Worm (Caenorhabditis elegans) whole organism, late embryonic: ENCODE measurements around the gene orai-1.

Experiments
- C08G9.2 ChIP-seq: sonication (generic microtip); optimal IDR thresholded peaks from 2 replicates; lab custom pipeline; 2016; ENCODE audit warnings: mild to moderate bottlenecking, missing genetic modification characterization, moderate library complexity, missing compliant biosample characterization
- C38D4.7 ChIP-seq: fragments of 200-800 bp; sonication (Bioruptor generic); optimal IDR thresholded peaks from 2 replicates; lab custom pipeline; 2018; ENCODE audit warnings: mild to moderate bottlenecking, missing genetic modification characterization, moderate library complexity, missing compliant biosample characterization
- F13H6.1 ChIP-seq: sonication (generic microtip); optimal IDR thresholded peaks from 2 replicates; lab custom pipeline; 2016; ENCODE audit warnings: missing genetic modification characterization, missing compliant biosample characterization
- K02D7.2 ChIP-seq: sonication (generic microtip); optimal IDR thresholded peaks from 2 replicates; lab custom pipeline; 2017; ENCODE audit warnings: mild to moderate bottlenecking, missing genetic modification characterization, missing compliant biosample characterization
- K09A11.1 ChIP-seq: sonication (generic microtip); optimal IDR thresholded peaks from 2 replicates; lab custom pipeline; 2017; ENCODE audit warnings: antibody characterized with exemption, mild to moderate bottlenecking, missing genetic modification characterization, missing compliant biosample characterization; ENCODE audit not compliant: insufficient read depth
- T23F11.4 ChIP-seq: fragments of 200-800 bp; sonication (Bioruptor generic); optimal IDR thresholded peaks from 2 replicates; lab custom pipeline; 2018; ENCODE audit warnings: mild to moderate bottlenecking, missing genetic modification characterization, missing compliant biosample characterization
- Y22D7AL.16 ChIP-seq: sonication (generic microtip); optimal IDR thresholded peaks from 2 replicates; lab custom pipeline; 2016; ENCODE audit warnings: missing genetic modification characterization, missing compliant biosample characterization
- ahr-1 ChIP-seq: sonication (generic microtip); optimal IDR thresholded peaks from 2 replicates; lab custom pipeline; 2016; ENCODE audit warnings: missing genetic modification characterization, missing compliant biosample characterization
- ama-1 ChIP-seq: fragments of 150-350 bp; optimal IDR thresholded peaks from 2 replicates; lab custom pipeline; 2014
- ceh-14 ChIP-seq: sonication (generic microtip); optimal IDR thresholded peaks from 2 replicates; lab custom pipeline; 2016; ENCODE audit warnings: missing genotype, missing genetic modification characterization, missing compliant biosample characterization
- ceh-19 ChIP-seq: fragments of 200-800 bp; sonication (Bioruptor generic); optimal IDR thresholded peaks from 2 replicates; lab custom pipeline; 2018; ENCODE audit warnings: mild to moderate bottlenecking, missing genetic modification characterization, missing compliant biosample characterization
- ceh-2 ChIP-seq: sonication (generic microtip); optimal IDR thresholded peaks from 2 replicates; lab custom pipeline; 2016; ENCODE audit warnings: missing genotype, missing genetic modification characterization, missing compliant biosample characterization
- ceh-22 ChIP-seq: sonication (generic microtip); optimal IDR thresholded peaks from 2 replicates; lab custom pipeline; 2017; ENCODE audit warnings: missing biosample characterization, missing genetic modification characterization
- ceh-24 ChIP-seq: sonication (generic microtip); optimal IDR thresholded peaks from 2 replicates; lab custom pipeline; 2016; ENCODE audit warnings: mild to moderate bottlenecking, missing genetic modification characterization, missing compliant biosample characterization
- ceh-30 ChIP-seq: fragments of 150-350 bp; optimal IDR thresholded peaks from 2 replicates; lab custom pipeline; 2014; ENCODE audit warnings: missing biosample characterization, missing genetic modification characterization
- ceh-31 ChIP-seq: sonication (generic microtip); optimal IDR thresholded peaks from 2 replicates; lab custom pipeline; 2016; ENCODE audit warnings: missing genetic modification characterization, missing compliant biosample characterization
- ceh-34 ChIP-seq: sonication (generic microtip); optimal IDR thresholded peaks from 2 replicates; lab custom pipeline; 2016; ENCODE audit warnings: mild to moderate bottlenecking, missing genetic modification characterization, missing compliant biosample characterization
- ceh-6 ChIP-seq: fragments of 200-800 bp; sonication (Bioruptor generic); optimal IDR thresholded peaks from 2 replicates; lab custom pipeline; 2018; ENCODE audit warnings: mild to moderate bottlenecking, missing genetic modification characterization, missing compliant biosample characterization
- ceh-9 ChIP-seq: sonication (generic microtip); optimal IDR thresholded peaks from 2 replicates; lab custom pipeline; 2016; ENCODE audit warnings: mild to moderate bottlenecking, missing genetic modification characterization, inconsistent platforms, missing compliant biosample characterization
- che-1 ChIP-seq: sonication (generic microtip); optimal IDR thresholded peaks from 2 replicates; lab custom pipeline; 2016; ENCODE audit warnings: mild to moderate bottlenecking, missing genetic modification characterization, missing compliant biosample characterization
- dmd-4 ChIP-seq: sonication (generic microtip); optimal IDR thresholded peaks from 2 replicates; lab custom pipeline; 2016; ENCODE audit warnings: borderline replicate concordance, missing genetic modification characterization, missing compliant biosample characterization
- dve-1 ChIP-seq: sonication (generic microtip); optimal IDR thresholded peaks from 2 replicates; lab custom pipeline; 2017; ENCODE audit warnings: antibody characterized with exemption, mild to moderate bottlenecking, missing genetic modification characterization, missing compliant biosample characterization
- elt-2 ChIP-seq: sonication (generic microtip); optimal IDR thresholded peaks from 2 replicates; lab custom pipeline; 2016; ENCODE audit warnings: missing genetic modification reagents, missing genetic modification characterization, missing compliant biosample characterization
- fkh-6 ChIP-seq: sonication (generic microtip); optimal IDR thresholded peaks from 2 replicates; lab custom pipeline; 2016; ENCODE audit warnings: missing genetic modification characterization, missing compliant biosample characterization
- gmeb-2 ChIP-seq: sonication (generic microtip); optimal IDR thresholded peaks from 2 replicates; lab custom pipeline; 2016; ENCODE audit warnings: missing genetic modification characterization, inconsistent platforms, missing compliant biosample characterization
- hlh-13 ChIP-seq: fragments of 200-800 bp; sonication (Bioruptor generic); optimal IDR thresholded peaks from 2 replicates; lab custom pipeline; 2018; ENCODE audit warnings: mild to moderate bottlenecking, missing genetic modification characterization, missing compliant biosample characterization
- hlh-30 ChIP-seq: sonication (generic microtip); optimal IDR thresholded peaks from 2 replicates; lab custom pipeline; 2017; ENCODE audit warnings: antibody characterized with exemption, missing genetic modification characterization, missing compliant biosample characterization; ENCODE audit not compliant: insufficient read depth
- hlh-8 ChIP-seq: sonication (generic microtip); optimal IDR thresholded peaks from 2 replicates; lab custom pipeline; 2016; ENCODE audit warnings: missing genotype, missing genetic modification characterization, missing compliant biosample characterization
- lin-11 ChIP-seq: fragments of 200-800 bp; sonication (Bioruptor generic); optimal IDR thresholded peaks from 2 replicates; lab custom pipeline; 2018; ENCODE audit warnings: mild to moderate bottlenecking, missing genetic modification characterization, missing compliant biosample characterization
- madf-2 ChIP-seq: sonication (generic microtip); optimal IDR thresholded peaks from 2 replicates; lab custom pipeline; 2017; ENCODE audit warnings: missing genetic modification characterization, missing compliant biosample characterization
- mec-3 ChIP-seq: sonication (generic microtip); optimal IDR thresholded peaks from 2 replicates; lab custom pipeline; 2016; ENCODE audit warnings: borderline replicate concordance, missing genetic modification characterization, missing compliant biosample characterization
- nfya-1 ChIP-seq: sonication (generic microtip); optimal IDR thresholded peaks from 2 replicates; lab custom pipeline; 2017; ENCODE audit warnings: missing genetic modification characterization, mild to moderate bottlenecking, missing compliant biosample characterization, antibody characterized with exemption, moderate library complexity
- nhr-11 ChIP-seq: fragments of 150-350 bp; optimal IDR thresholded peaks from 2 replicates; lab custom pipeline; 2014; ENCODE audit warnings: missing biosample characterization, missing genetic modification characterization
- npax-4 ChIP-seq: sonication (generic microtip); optimal IDR thresholded peaks from 2 replicates; lab custom pipeline; 2016; ENCODE audit warnings: missing genetic modification characterization, missing compliant biosample characterization
- pag-3 ChIP-seq: sonication (generic microtip); optimal IDR thresholded peaks from 2 replicates; lab custom pipeline; 2016; ENCODE audit warnings: missing compliant biosample characterization, missing genetic modification characterization, borderline replicate concordance
- pat-9 ChIP-seq: fragments of 200-800 bp; sonication (Bioruptor generic); optimal IDR thresholded peaks from 2 replicates; lab custom pipeline; 2018; ENCODE audit warnings: mild to moderate bottlenecking, missing genetic modification characterization, moderate library complexity, missing compliant biosample characterization
- pax-1 ChIP-seq: fragments of 150-350 bp; optimal IDR thresholded peaks from 2 replicates; lab custom pipeline; 2014; ENCODE audit warnings: missing biosample characterization, missing genetic modification characterization
- pha-2 ChIP-seq: sonication (generic microtip); optimal IDR thresholded peaks from 2 replicates; lab custom pipeline; 2017; ENCODE audit warnings: mild to moderate bottlenecking, missing genetic modification characterization, missing compliant biosample characterization
- pha-4 ChIP-seq: fragments of 150-350 bp; optimal IDR thresholded peaks from 2 replicates; lab custom pipeline; 2018; ENCODE audit warnings: missing biosample characterization, missing genetic modification reagents, missing genetic modification characterization
- pqm-1 ChIP-seq: sonication (generic microtip); optimal IDR thresholded peaks from 2 replicates; lab custom pipeline; 2016; ENCODE audit warnings: missing genetic modification characterization, missing compliant biosample characterization
- pros-1 ChIP-seq: fragments of 150-350 bp; optimal IDR thresholded peaks from 2 replicates; lab custom pipeline; 2014; ENCODE audit warnings: missing biosample characterization, missing genetic modification reagents, missing genetic modification characterization
- ref-2 ChIP-seq: sonication (generic microtip); optimal IDR thresholded peaks from 2 replicates; lab custom pipeline; 2016; ENCODE audit warnings: missing genetic modification characterization, missing compliant biosample characterization
- rnt-1 ChIP-seq: sonication (generic microtip); optimal IDR thresholded peaks from 2 replicates; lab custom pipeline; 2016; ENCODE audit warnings: missing genetic modification characterization, missing compliant biosample characterization
- sdc-2 ChIP-seq: sonication (generic microtip); optimal IDR thresholded peaks from 2 replicates; lab custom pipeline; 2016; ENCODE audit warnings: missing genotype, missing genetic modification characterization, missing compliant biosample characterization
- sox-2 ChIP-seq: fragments of 200-800 bp; sonication (Bioruptor generic); IDR thresholded peaks from 2 replicates; pipeline ENCODE4 v1.3.6; 2022; ENCODE audit warnings: missing genetic modification reagents, missing genetic modification characterization, missing compliant biosample characterization
- syd-9 ChIP-seq: sonication (generic microtip); optimal IDR thresholded peaks from 2 replicates; lab custom pipeline; 2016; ENCODE audit warnings: mild to moderate bottlenecking, missing genetic modification characterization, moderate library complexity, missing compliant biosample characterization
- tbx-2 ChIP-seq: sonication (generic microtip); optimal IDR thresholded peaks from 2 replicates; lab custom pipeline; 2016; ENCODE audit warnings: missing genetic modification characterization, missing compliant biosample characterization
- tbx-7 ChIP-seq: sonication (generic microtip); optimal IDR thresholded peaks from 2 replicates; lab custom pipeline; 2016; ENCODE audit warnings: missing genotype, missing genetic modification characterization, missing compliant biosample characterization
- ttx-3 ChIP-seq: sonication (generic microtip); optimal IDR thresholded peaks from 2 replicates; lab custom pipeline; 2016; ENCODE audit warnings: missing genetic modification reagents, missing genetic modification characterization, missing compliant biosample characterization
- unc-42 ChIP-seq: sonication (generic microtip); optimal IDR thresholded peaks from 2 replicates; lab custom pipeline; 2016; ENCODE audit warnings: missing genotype, missing genetic modification characterization, missing compliant biosample characterization
- unc-55 ChIP-seq: sonication (generic microtip); optimal IDR thresholded peaks from 2 replicates; lab custom pipeline; 2017; ENCODE audit warnings: missing biosample characterization, missing genetic modification reagents, missing genetic modification characterization
- unc-86 ChIP-seq: sonication (generic microtip); optimal IDR thresholded peaks from 2 replicates; lab custom pipeline; 2016; ENCODE audit warnings: missing genetic modification characterization, missing compliant biosample characterization
- ztf-16 ChIP-seq: sonication (generic microtip); optimal IDR thresholded peaks from 2 replicates; lab custom pipeline; 2017; ENCODE audit warnings: missing genetic modification characterization, missing compliant biosample characterization

The orai-1 gene

ce11 chrIII:668303-668893 is 21.8 kb downstream of the orai-1 start, which contains the start of gene W02B3.3:
W02B3.3 (minus strand) TSS chrIII:668433.
- TF ChIP-seq che-1: no peak
- TF ChIP-seq ceh-34: peak; percentile 16
- peak; percentile 77 for TF ChIP-seq unc-55
- no peak for TF ChIP-seq tbx-7 (tag; lab: Kevin White, UChicago)
- peak; percentile 55 for TF ChIP-seq pros-1
- no peak for TF ChIP-seq madf-2 (tag; lab: Kevin White, UChicago)
- no peak for TF ChIP-seq C38D4.7 (GFP tag; lab: Kevin White, UChicago)
- TF ChIP-seq pha-2 (tag; lab: Kevin White, UChicago): no peak
- no peak for TF ChIP-seq ztf-16 (tag; lab: Kevin White, UChicago)
- peak; percentile 40 for TF ChIP-seq ref-2 (tag; lab: Kevin White, UChicago)
- TF ChIP-seq K09A11.1 (tag; lab: Kevin White, UChicago): no peak
- TF ChIP-seq ceh-24 (tag; lab: Kevin White, UChicago): no peak
- TF ChIP-seq ceh-14 (tag; lab: Kevin White, UChicago): peak; percentile 69
- TF ChIP-seq pat-9 (tag; lab: Kevin White, UChicago): peak; percentile 6
- TF ChIP-seq ceh-6 (GFP tag; lab: Kevin White, UChicago): peak; percentile 34
- TF ChIP-seq nfya-1: peak; percentile 23
- TF ChIP-seq nhr-11: no peak
- no peak for TF ChIP-seq ceh-30 (tag; lab: Kevin White, UChicago)
- no peak for TF ChIP-seq T23F11.4 (GFP tag; lab: Kevin White, UChicago)
- TF ChIP-seq tbx-2: peak; percentile 67
- TF ChIP-seq dmd-4 (tag; lab: Kevin White, UChicago): no peak
- TF ChIP-seq hlh-13 (GFP tag; lab: Kevin White, UChicago): no peak
- peak; percentile 23 for TF ChIP-seq ceh-2
- TF ChIP-seq pax-1: no peak
- no peak for TF ChIP-seq sox-2
- no peak for TF ChIP-seq C08G9.2 (tag; lab: Kevin White, UChicago)
- no peak for TF ChIP-seq hlh-8 (tag; lab: Kevin White, UChicago)
- TF ChIP-seq syd-9 (tag; lab: Kevin White, UChicago): no peak
- no peak for TF ChIP-seq gmeb-2 (tag; lab: Kevin White, UChicago)
- no peak for TF ChIP-seq pha-4 (tag; lab: Kevin White, UChicago)
- TF ChIP-seq ama-1: no peak
- TF ChIP-seq fkh-6 (tag; lab: Kevin White, UChicago): no peak
- TF ChIP-seq lin-11: no peak
- no peak for TF ChIP-seq F13H6.1 (tag; lab: Kevin White, UChicago)
- peak; percentile 33 for TF ChIP-seq pag-3 (tag; lab: Kevin White, UChicago)
- no peak for TF ChIP-seq elt-2 (tag; lab: Kevin White, UChicago)
- no peak for TF ChIP-seq npax-4
- TF ChIP-seq dve-1 (tag; lab: Kevin White, UChicago): no peak
- peak; percentile 94 for TF ChIP-seq unc-42 (tag; lab: Kevin White, UChicago)
- TF ChIP-seq sdc-2 (tag; lab: Kevin White, UChicago): peak; percentile 35
- TF ChIP-seq rnt-1 (tag; lab: Kevin White, UChicago): peak; percentile 32
- TF ChIP-seq ceh-9: no peak
- TF ChIP-seq ceh-22 (tag; lab: Kevin White, UChicago): no peak
- TF ChIP-seq unc-86 (tag; lab: Kevin White, UChicago): no peak
- TF ChIP-seq hlh-30: no peak
- TF ChIP-seq K02D7.2: no peak
- TF ChIP-seq pqm-1 (tag; lab: Kevin White, UChicago): no peak
- no peak for TF ChIP-seq ttx-3 (tag; lab: Kevin White, UChicago)
- peak; percentile 84 for TF ChIP-seq ceh-31
- no peak for TF ChIP-seq ahr-1 (tag; lab: Kevin White, UChicago)
- no peak for TF ChIP-seq mec-3 (tag; lab: Kevin White, UChicago)
- peak; percentile 74 for TF ChIP-seq ceh-19 (GFP tag; lab: Kevin White, UChicago)
- TF ChIP-seq Y22D7AL.16 (tag; lab: Kevin White, UChicago): no peak
